Fruit fly (Drosophila melanogaster) whole organism, embryonic: ENCODE measurements around the gene Ufd4.
A peak's percentile ranks its signal among the peaks of the same experiment; 100 is the strongest.

ENCODE experiments used
- Atf6 ChIP-seq: fragments of 200-800 bp; sonication (Bioruptor generic); IDR thresholded peaks from 2 replicates; pipeline ENCODE4 v1.3.6; 2022; ENCODE audit warnings: missing biosample characterization, missing genetic modification characterization
- CG10979 ChIP-seq: fragments of 200-800 bp; sonication (Bioruptor generic); optimal IDR thresholded peaks from 2 replicates; lab custom pipeline; 2018; ENCODE audit warnings: missing biosample characterization, mild to moderate bottlenecking, missing genetic modification characterization, moderate library complexity
- CG11560 ChIP-seq: fragments of 200-800 bp; sonication (Bioruptor generic); IDR thresholded peaks from 3 replicates; pipeline ENCODE4 v1.3.6; 2022; ENCODE audit warnings: missing biosample characterization, missing genetic modification characterization
- CG14710 ChIP-seq: fragments of 200-800 bp; sonication (Bioruptor generic); optimal IDR thresholded peaks from 3 replicates; lab custom pipeline; 2019; ENCODE audit warnings: missing biosample characterization, mild to moderate bottlenecking, missing genetic modification characterization, moderate library complexity
- CG2116 ChIP-seq: fragments of 200-800 bp; sonication (Bioruptor generic); optimal IDR thresholded peaks from 3 replicates; lab custom pipeline; 2018; ENCODE audit warnings: missing biosample characterization, mild to moderate bottlenecking, missing genetic modification characterization
- CG30020 ChIP-seq: fragments of 200-800 bp; optimal IDR thresholded peaks from 2 replicates; lab custom pipeline; 2019; ENCODE audit warnings: missing biosample characterization, mild to moderate bottlenecking, missing genetic modification characterization, moderate library complexity
- CG34376 ChIP-seq: fragments of 200-800 bp; sonication (Bioruptor generic); optimal IDR thresholded peaks from 2 replicates; lab custom pipeline; 2018; ENCODE audit warnings: missing biosample characterization, mild to moderate bottlenecking, missing genetic modification characterization
- CG3995 ChIP-seq: fragments of 200-800 bp; sonication (Bioruptor generic); optimal IDR thresholded peaks from 3 replicates; lab custom pipeline; 2016; ENCODE audit warnings: missing biosample characterization, missing genetic modification characterization
- CG4617 ChIP-seq: fragments of 200-800 bp; sonication (Bioruptor generic); optimal IDR thresholded peaks from 3 replicates; lab custom pipeline; 2016; ENCODE audit warnings: missing biosample characterization, missing genetic modification characterization, borderline replicate concordance
- CG4707 ChIP-seq: fragments of 200-800 bp; sonication (Bioruptor generic); optimal IDR thresholded peaks from 2 replicates; lab custom pipeline; 2018; ENCODE audit warnings: missing biosample characterization, mild to moderate bottlenecking, missing genetic modification characterization, moderate library complexity
- Dbx ChIP-seq: fragments of 200-800 bp; sonication (Bioruptor generic); IDR thresholded peaks from 3 replicates; pipeline ENCODE4 v1.3.6; 2022; ENCODE audit warnings: missing biosample characterization, missing genetic modification characterization
- Dp ChIP-seq: fragments of 200-800 bp; sonication (Bioruptor generic); optimal IDR thresholded peaks from 2 replicates; lab custom pipeline; 2018; ENCODE audit warnings: missing biosample characterization, mild to moderate bottlenecking, missing genetic modification characterization, moderate library complexity
- E2f2 ChIP-seq: fragments of 200-800 bp; sonication (Bioruptor generic); IDR thresholded peaks from 2 replicates; pipeline ENCODE4 v1.3.6; 2022; ENCODE audit warnings: missing biosample characterization, missing genetic modification characterization
- Hey ChIP-seq: fragments of 200-800 bp; sonication (Bioruptor generic); optimal IDR thresholded peaks from 3 replicates; lab custom pipeline; 2018; ENCODE audit warnings: missing biosample characterization, mild to moderate bottlenecking, missing genetic modification characterization
- Hmx ChIP-seq: fragments of 200-800 bp; sonication (Bioruptor generic); optimal IDR thresholded peaks from 2 replicates; lab custom pipeline; 2016; ENCODE audit warnings: missing biosample characterization, missing genetic modification characterization
- Lim3 ChIP-seq: fragments of 200-800 bp; sonication (Bioruptor generic); IDR thresholded peaks from 2 replicates; pipeline ENCODE4 v1.3.6; 2022; ENCODE audit warnings: missing biosample characterization, missing genetic modification characterization
- Meics ChIP-seq: fragments of 200-800 bp; sonication (Bioruptor generic); optimal IDR thresholded peaks from 2 replicates; lab custom pipeline; 2017; ENCODE audit warnings: missing biosample characterization, mild to moderate bottlenecking, missing genetic modification characterization
- NK7.1 ChIP-seq: fragments of 200-800 bp; sonication (Bioruptor generic); optimal IDR thresholded peaks from 3 replicates; lab custom pipeline; 2016; ENCODE audit warnings: missing biosample characterization, missing genetic modification characterization
- Neu2 ChIP-seq: fragments of 200-800 bp; sonication (Bioruptor generic); optimal IDR thresholded peaks from 3 replicates; lab custom pipeline; 2016; ENCODE audit warnings: missing biosample characterization, missing genetic modification characterization, borderline replicate concordance
- Rx ChIP-seq: fragments of 200-800 bp; sonication (Bioruptor generic); IDR thresholded peaks from 2 replicates; pipeline ENCODE4 v1.3.6; 2022; ENCODE audit warnings: missing biosample characterization, missing genetic modification characterization
- TFAM ChIP-seq: fragments of 200-800 bp; sonication (Bioruptor generic); optimal IDR thresholded peaks from 2 replicates; lab custom pipeline; 2017; ENCODE audit warnings: missing biosample characterization, missing genetic modification characterization, inconsistent platforms
- YL-1 ChIP-seq: fragments of 200-800 bp; sonication (Bioruptor generic); optimal IDR thresholded peaks from 3 replicates; lab custom pipeline; 2017; ENCODE audit warnings: missing biosample characterization, mild to moderate bottlenecking, missing genetic modification characterization
- aop ChIP-seq: fragments of 200-800 bp; sonication (Bioruptor generic); IDR thresholded peaks from 2 replicates; pipeline ENCODE4 v1.3.6; 2022; ENCODE audit warnings: missing biosample characterization, missing genetic modification characterization
- az2 ChIP-seq: fragments of 200-800 bp; sonication (Bioruptor generic); optimal IDR thresholded peaks from 3 replicates; lab custom pipeline; 2016; ENCODE audit warnings: missing biosample characterization, missing genetic modification characterization
- chinmo ChIP-seq: fragments of 200-800 bp; sonication (Bioruptor generic); IDR thresholded peaks from 4 replicates; pipeline ENCODE4 v1.3.6; 2022; ENCODE audit warnings: missing biosample characterization, missing genetic modification characterization; ENCODE audit not compliant: partially characterized antibody
- da ChIP-seq: fragments of 200-800 bp; sonication (Bioruptor generic); optimal IDR thresholded peaks from 2 replicates; lab custom pipeline; 2016; ENCODE audit warnings: missing biosample characterization, missing genetic modification characterization
- dan ChIP-seq: fragments of 200-800 bp; sonication (Bioruptor generic); IDR thresholded peaks from 2 replicates; pipeline ENCODE4 v1.3.6; 2022; ENCODE audit warnings: missing biosample characterization, missing genetic modification characterization
- en ChIP-seq: fragments of 200-800 bp; sonication (Bioruptor generic); optimal IDR thresholded peaks from 2 replicates; lab custom pipeline; 2016; ENCODE audit warnings: missing biosample characterization, missing genetic modification characterization
- h ChIP-seq: fragments of >200 bp; optimal IDR thresholded peaks from 2 replicates; lab custom pipeline; 2017
- hkb ChIP-seq, 2 experiments: fragments of 200-800 bp in 1 of 2; fragments of >200 bp in 1 of 2; sonication (Bioruptor generic) in 1 of 2; IDR thresholded peaks in 1 of 2; optimal IDR thresholded peaks in 1 of 2; 2 replicates each; pipeline versions ENCODE4 v1.3.6 to Lab custom; 2017 to 2022; ENCODE audit warnings: missing biosample characterization in 1 of 2, missing genetic modification characterization in 1 of 2
- jigr1 ChIP-seq: fragments of 200-800 bp; sonication (Bioruptor generic); IDR thresholded peaks from 3 replicates; pipeline ENCODE4 v1.3.6; 2022; ENCODE audit warnings: missing biosample characterization, missing genetic modification characterization
- jumu ChIP-seq: fragments of 200-800 bp; sonication (Bioruptor generic); optimal IDR thresholded peaks from 3 replicates; lab custom pipeline; 2016; ENCODE audit warnings: missing biosample characterization, missing genetic modification characterization
- klu ChIP-seq: fragments of 200-800 bp; sonication (Bioruptor generic); IDR thresholded peaks from 2 replicates; pipeline ENCODE4 v1.3.6; 2022; ENCODE audit warnings: missing biosample characterization, missing genetic modification characterization
- kni ChIP-seq: fragments of 200-800 bp; sonication (Bioruptor generic); optimal IDR thresholded peaks from 3 replicates; lab custom pipeline; 2017; ENCODE audit warnings: mild to moderate bottlenecking, missing biosample characterization, missing genetic modification reagents, missing genetic modification characterization
- lab ChIP-seq: fragments of 200-800 bp; sonication (Bioruptor generic); optimal IDR thresholded peaks from 3 replicates; lab custom pipeline; 2017; ENCODE audit warnings: missing biosample characterization, missing genetic modification characterization, mild to moderate bottlenecking, moderate library complexity, missing genetic modification reagents
- pfk ChIP-seq: fragments of 200-800 bp; sonication (Bioruptor generic); optimal IDR thresholded peaks from 2 replicates; lab custom pipeline; 2018; ENCODE audit warnings: missing biosample characterization, mild to moderate bottlenecking, missing genetic modification characterization, moderate library complexity
- phol ChIP-seq: fragments of 200-800 bp; sonication (Bioruptor generic); optimal IDR thresholded peaks from 3 replicates; lab custom pipeline; 2018; ENCODE audit warnings: missing biosample characterization, mild to moderate bottlenecking, missing genetic modification characterization, moderate library complexity
- psq ChIP-seq: fragments of 200-800 bp; sonication (Bioruptor generic); optimal IDR thresholded peaks from 2 replicates; lab custom pipeline; 2017; ENCODE audit warnings: missing biosample characterization, missing genetic modification characterization
- pzg ChIP-seq: fragments of 200-800 bp; sonication (Bioruptor generic); optimal IDR thresholded peaks from 3 replicates; lab custom pipeline; 2018; ENCODE audit warnings: missing biosample characterization, mild to moderate bottlenecking, missing genetic modification characterization, moderate library complexity
- row ChIP-seq: fragments of 200-800 bp; sonication (Bioruptor generic); IDR thresholded peaks from 3 replicates; pipeline ENCODE4 v1.3.6; 2022; ENCODE audit warnings: missing biosample characterization, missing genetic modification characterization
- run ChIP-seq: fragments of 200-800 bp; sonication (Bioruptor generic); optimal IDR thresholded peaks from 3 replicates; lab custom pipeline; 2018; ENCODE audit warnings: missing biosample characterization, mild to moderate bottlenecking, missing genetic modification characterization
- sd ChIP-seq: fragments of 200-800 bp; sonication (Bioruptor generic); optimal IDR thresholded peaks from 3 replicates; lab custom pipeline; 2018; ENCODE audit warnings: missing biosample characterization, mild to moderate bottlenecking, missing genetic modification characterization, moderate library complexity
- so ChIP-seq: fragments of 200-800 bp; sonication (Bioruptor generic); IDR thresholded peaks from 3 replicates; pipeline ENCODE4 v1.3.6; 2022; ENCODE audit warnings: missing biosample characterization, missing genetic modification characterization
- stwl ChIP-seq: fragments of 200-800 bp; sonication (Bioruptor generic); optimal IDR thresholded peaks from 3 replicates; lab custom pipeline; 2018; ENCODE audit warnings: missing biosample characterization, mild to moderate bottlenecking, missing genetic modification characterization, moderate library complexity
- tin ChIP-seq: fragments of 200-800 bp; sonication (Bioruptor generic); optimal IDR thresholded peaks from 3 replicates; lab custom pipeline; 2016; ENCODE audit warnings: missing biosample characterization, missing genetic modification characterization
- trem ChIP-seq: fragments of 200-800 bp; optimal IDR thresholded peaks from 3 replicates; lab custom pipeline; 2019; ENCODE audit warnings: missing biosample characterization, mild to moderate bottlenecking, missing genetic modification characterization, moderate library complexity
- tx ChIP-seq: fragments of 200-800 bp; sonication (Bioruptor generic); optimal IDR thresholded peaks from 2 replicates; lab custom pipeline; 2016; ENCODE audit warnings: missing biosample characterization, missing genetic modification characterization
- unpg ChIP-seq: fragments of 200-800 bp; sonication (Bioruptor generic); optimal IDR thresholded peaks from 3 replicates; lab custom pipeline; 2018; ENCODE audit warnings: missing biosample characterization, mild to moderate bottlenecking, missing genetic modification characterization, moderate library complexity

Gene Ufd4

dm6 chr2L:10331066-10331847 lies 39.1 kb upstream of the Ufd4 start, which contains the start of the genes Schip1 and Cox10 (continued):
- TF ChIP-seq CG4617 (GFP tag; lab: Kevin White, UChicago) (peak; percentile 18), phol (tag; lab: Kevin White, UChicago) (peak; percentile 20), CG10979 (tag; lab: Kevin White, UChicago) (peak; percentile 20), YL-1 (GFP tag; lab: Kevin White, UChicago) (peak; percentile 24), pzg (GFP tag; lab: Kevin White, UChicago) (peak; percentile 13)

- TF ChIP-seq unpg (no peak), NK7.1 (GFP tag; lab: Kevin White, UChicago) (no peak), h (lab: Kevin White, UChicago) (no peak), Dp (GFP tag; lab: Kevin White, UChicago) (peak; percentile 75), E2f2 (peak; percentile 80), CG34376 (GFP tag; lab: Kevin White, UChicago) (no peak), pzg (GFP tag; lab: Kevin White, UChicago) (peak; percentile 40), pfk (peak; percentile 85), jumu (GFP tag; lab: Kevin White, UChicago) (no peak), Hmx (GFP tag; lab: Kevin White, UChicago) (no peak), da (no peak), Dbx (no peak), Lim3 (GFP tag; lab: Robert Waterston, UW) (no peak), lab (no peak), kni (GFP tag; lab: Kevin White, UChicago) (no peak), run (tag; lab: Kevin White, UChicago) (no peak), chinmo (no peak), az2 (GFP tag; lab: Kevin White, UChicago) (no peak), Meics (GFP tag; lab: Kevin White, UChicago) (no peak), stwl (tag; lab: Kevin White, UChicago) (peak; percentile 48), CG2116 (GFP tag; lab: Kevin White, UChicago) (peak; percentile 5), tx (no peak), Atf6 (GFP tag; lab: Robert Waterston, UW) (no peak), Rx (no peak), dan (no peak), Hey (no peak), CG4707 (GFP tag; lab: Kevin White, UChicago) (no peak), tin (GFP tag; lab: Kevin White, UChicago) (no peak), jigr1 (GFP tag; lab: Robert Waterston, UW) (no peak), psq (no peak), CG30020 (tag; lab: Kevin White, UChicago) (peak; percentile 89), aop (no peak), CG11560 (no peak), TFAM (GFP tag; lab: Kevin White, UChicago) (no peak), en (GFP tag; lab: Kevin White, UChicago) (no peak), CG3995 (no peak), trem (peak; percentile 6), klu (GFP tag; lab: Robert Waterston, UW) (no peak), Neu2 (GFP tag; lab: Kevin White, UChicago) (no peak), so (no peak), sd (no peak), row (GFP tag; lab: Robert Waterston, UW) (peak; percentile 39; the same call in 2 of the 3 replicates), CG14710 (tag; lab: Kevin White, UChicago) (peak; percentile 7), hkb (optimal IDR thresholded peaks at IDR 0.05; lab: Kevin White, UChicago) (no peak), hkb (GFP tag; IDR thresholded peaks at IDR 0.05; lab: Robert Waterston, UW) (no peak)
Observed at dm6 chr2L:10327790-10328189, 35.6 kb upstream of the Ufd4 start, which contains the start of gene RnrL. TSS of gene RnrL (minus strand) at chr2L:10327943.
